Fruit fly (Drosophila melanogaster): ENCODE data around the gene LSm-4.
A peak's percentile ranks its signal among the peaks of the same experiment; 100 is the strongest.

LSm-4 gene

dm6 chr2L:10426534-10427048 lies 21.6 kb upstream of the LSm-4 start, which contains the start of the genes SmB and KdelR (continued):
- TF ChIP-seq croc (GFP tag; conservative IDR thresholded peaks at IDR 0.05), result no peak
- TF ChIP-seq Hsf (GFP tag; optimal IDR thresholded peaks at IDR 0.05), result peak; percentile 17
- no peak for TF ChIP-seq luna (GFP tag; optimal IDR thresholded peaks at IDR 0.05)
- peak; percentile 7 for TF ChIP-seq CG18476 (GFP tag; optimal IDR thresholded peaks at IDR 0.05)
- TF ChIP-seq ewg (GFP tag; optimal IDR thresholded peaks at IDR 0.05), result peak; percentile 56
- TF ChIP-seq CG12744 (GFP tag; optimal IDR thresholded peaks at IDR 0.05), result no peak
- TF ChIP-seq zen2 (GFP tag; IDR thresholded peaks at IDR 0.05; ENCODE audit: partially characterized antibody), result peak; percentile 66
- peak; percentile 91 for TF ChIP-seq Dll (GFP tag; IDR thresholded peaks at IDR 0.05; ENCODE audit: partially characterized antibody)
- no peak for TF ChIP-seq CG6854 (GFP tag; optimal IDR thresholded peaks at IDR 0.05)
- peak; percentile 44 for TF ChIP-seq CG30403 (GFP tag; optimal IDR thresholded peaks at IDR 0.05)
- no peak for TF ChIP-seq dimm (GFP tag; IDR thresholded peaks at IDR 0.05)
- TF ChIP-seq az2 (GFP tag; optimal IDR thresholded peaks at IDR 0.05), result no peak
- TF ChIP-seq dpn (GFP tag; optimal IDR thresholded peaks at IDR 0.05), result peak in 1 of 2 experiments; percentile 13
- TF ChIP-seq aop (GFP tag; IDR thresholded peaks at IDR 0.05), result no peak
- no peak for TF ChIP-seq Dip3 (GFP tag; optimal IDR thresholded peaks at IDR 0.05)
- no peak for TF ChIP-seq Abd-B (GFP tag; optimal IDR thresholded peaks at IDR 0.05)
- peak; percentile 65; the same call in 1 of the 2 replicates for TF ChIP-seq inv (GFP tag; IDR thresholded peaks at IDR 0.05; ENCODE audit: partially characterized antibody)
- TF ChIP-seq mam (GFP tag; optimal IDR thresholded peaks at IDR 0.05), result no peak
- no peak for TF ChIP-seq ken (GFP tag; IDR thresholded peaks at IDR 0.05)
- no peak for TF ChIP-seq eyg (GFP tag; optimal IDR thresholded peaks at IDR 0.05)
- TF ChIP-seq hb (GFP tag; IDR thresholded peaks at IDR 0.05; ENCODE audit: partially characterized antibody), result peak; percentile 90
- TF ChIP-seq sens-2 (GFP tag; IDR thresholded peaks at IDR 0.05), result no peak
- TF ChIP-seq wek (GFP tag; optimal IDR thresholded peaks at IDR 0.05), result no peak
- no peak for TF ChIP-seq crol (GFP tag; IDR thresholded peaks at IDR 0.05)
- TF ChIP-seq CG14441 (GFP tag; IDR thresholded peaks at IDR 0.05), result no peak
- no peak for TF ChIP-seq HmgD (GFP tag; optimal IDR thresholded peaks at IDR 0.05)
- TF ChIP-seq CG6654 (GFP tag; optimal IDR thresholded peaks at IDR 0.05), result no peak
- no peak for TF ChIP-seq cad (GFP tag; optimal IDR thresholded peaks at IDR 0.05)
- TF ChIP-seq kay (GFP tag; optimal IDR thresholded peaks at IDR 0.05), result peak; percentile 90
- no peak for TF ChIP-seq Ravus (GFP tag; IDR thresholded peaks at IDR 0.05)
- no peak for TF ChIP-seq CG3407 (GFP tag; optimal IDR thresholded peaks at IDR 0.05)
- TF ChIP-seq zfh2 (GFP tag; optimal IDR thresholded peaks at IDR 0.05), result no peak
- TF ChIP-seq CG17385 (GFP tag; optimal IDR thresholded peaks at IDR 0.05), result no peak
- TF ChIP-seq Xrp1 (GFP tag; IDR thresholded peaks at IDR 0.05), result no peak; the same call in 1 of the 2 replicates
- no peak for TF ChIP-seq CG14965 (GFP tag; optimal IDR thresholded peaks at IDR 0.05; ENCODE audit: borderline replicate concordance)
- TF ChIP-seq Hr39 (optimal IDR thresholded peaks at IDR 0.05), result no peak
- no peak for TF ChIP-seq Six4 (GFP tag; optimal IDR thresholded peaks at IDR 0.05)
- peak; percentile 49 for TF ChIP-seq CG18262 (tag; optimal IDR thresholded peaks at IDR 0.05)
- TF ChIP-seq sima (GFP tag; optimal IDR thresholded peaks at IDR 0.05), result no peak
- TF ChIP-seq BtbVII (GFP tag; optimal IDR thresholded peaks at IDR 0.05), result peak; percentile 11
- TF ChIP-seq CG18764 (GFP tag; optimal IDR thresholded peaks at IDR 0.05), result no peak
- TF ChIP-seq otp (GFP tag; IDR thresholded peaks at IDR 0.05), result no peak
- no peak for TF ChIP-seq CG3065 (GFP tag; optimal IDR thresholded peaks at IDR 0.05)
- TF ChIP-seq Bdp1 (GFP tag; optimal IDR thresholded peaks at IDR 0.05), result no peak
- no peak for TF ChIP-seq CG2202 (tag; optimal IDR thresholded peaks at IDR 0.05)
- TF ChIP-seq CG17568 (GFP tag; optimal IDR thresholded peaks at IDR 0.05), result no peak
- no peak for TF ChIP-seq Awh (GFP tag; IDR thresholded peaks at IDR 0.05)
- peak; percentile 83 for TF ChIP-seq unc-4 (GFP tag; IDR thresholded peaks at IDR 0.05; ENCODE audit: partially characterized antibody)
- TF ChIP-seq Eip74EF (GFP tag; optimal IDR thresholded peaks at IDR 0.05), result no peak
- peak; percentile 89 for TF ChIP-seq Sry-δ (GFP tag; optimal IDR thresholded peaks at IDR 0.05)
- no peak for TF ChIP-seq MTF-1 (GFP tag; optimal IDR thresholded peaks at IDR 0.05; ENCODE audit: borderline replicate concordance)
- no peak for TF ChIP-seq usp (GFP tag; optimal IDR thresholded peaks at IDR 0.05)

Measured in whole organism, embryonic.